Fruit fly (Drosophila melanogaster) whole organism, prepupa: ENCODE measurements around the gene CG33235.

Experiments used
- CG11762 ChIP-seq: fragments of 200-800 bp; sonication (Bioruptor generic); optimal IDR thresholded peaks from 3 replicates; lab custom pipeline; 2016; ENCODE audit warnings: missing biosample characterization, missing genetic modification characterization; ENCODE audit not compliant: insufficient read depth
- CG34406 ChIP-seq: fragments of 200-800 bp; sonication (Bioruptor generic); optimal IDR thresholded peaks from 3 replicates; lab custom pipeline; 2016; ENCODE audit warnings: missing biosample characterization, missing genetic modification characterization
- CG6276 ChIP-seq: fragments of 200-800 bp; sonication (Bioruptor generic); optimal IDR thresholded peaks from 2 replicates; lab custom pipeline; 2017; ENCODE audit warnings: missing biosample characterization, mild to moderate bottlenecking, missing genetic modification characterization
- CG9139 ChIP-seq: fragments of 200-800 bp; sonication (Bioruptor generic); optimal IDR thresholded peaks from 3 replicates; lab custom pipeline; 2017; ENCODE audit warnings: missing biosample characterization, mild to moderate bottlenecking, missing genetic modification characterization
- Eip75B ChIP-seq: fragments of 200-800 bp; sonication (Bioruptor generic); optimal IDR thresholded peaks from 3 replicates; lab custom pipeline; 2016; ENCODE audit warnings: missing biosample characterization, missing genetic modification characterization
- Gug ChIP-seq: fragments of 200-800 bp; sonication (Bioruptor generic); IDR thresholded peaks from 2 replicates; pipeline ENCODE4 v1.3.6; 2022; ENCODE audit warnings: missing biosample characterization, missing genetic modification characterization
- Hr4 ChIP-seq: fragments of 200-800 bp; sonication (Bioruptor generic); optimal IDR thresholded peaks from 3 replicates; lab custom pipeline; 2016; ENCODE audit warnings: missing biosample characterization, missing genetic modification characterization
- Met ChIP-seq: fragments of 200-800 bp; sonication (Bioruptor generic); optimal IDR thresholded peaks from 3 replicates; lab custom pipeline; 2016; ENCODE audit warnings: missing biosample characterization, missing genetic modification characterization
- achi ChIP-seq: fragments of 200-800 bp; sonication (Bioruptor generic); optimal IDR thresholded peaks from 3 replicates; lab custom pipeline; 2016; ENCODE audit warnings: missing biosample characterization, missing genetic modification characterization
- acj6 ChIP-seq: fragments of 200-800 bp; sonication (Bioruptor generic); optimal IDR thresholded peaks from 3 replicates; lab custom pipeline; 2016; ENCODE audit warnings: missing biosample characterization, missing genetic modification characterization
- esn ChIP-seq: fragments of 200-800 bp; sonication (Bioruptor generic); optimal IDR thresholded peaks from 2 replicates; lab custom pipeline; 2016; ENCODE audit warnings: missing biosample characterization, mild to moderate bottlenecking, missing genetic modification characterization, moderate library complexity
- pdm3 ChIP-seq: fragments of 200-800 bp; sonication (Bioruptor generic); optimal IDR thresholded peaks from 3 replicates; lab custom pipeline; 2016; ENCODE audit warnings: missing biosample characterization, missing genetic modification characterization
- salr ChIP-seq, 2 experiments: fragments of 200-800 bp; sonication (Bioruptor generic); optimal IDR thresholded peaks; 3 replicates each; lab custom pipeline; 2016 to 2018; ENCODE audit warnings: missing biosample characterization in 2 of 2, missing genetic modification characterization in 2 of 2, mild to moderate bottlenecking in 1 of 2
- ss ChIP-seq, 2 experiments: fragments of 200-800 bp; sonication (Bioruptor generic); optimal IDR thresholded peaks; 2 replicates in 1 of 2; 3 replicates in 1 of 2; lab custom pipeline; 2017 to 2018; ENCODE audit warnings: mild to moderate bottlenecking in 2 of 2, missing biosample characterization in 2 of 2, missing genetic modification characterization in 2 of 2, moderate library complexity in 1 of 2

- TF ChIP-seq Hr4: peak; percentile 76
- TF ChIP-seq acj6 (GFP tag; lab: Kevin White, UChicago): peak; percentile 95
- peak; percentile 95 for TF ChIP-seq pdm3 (GFP tag; lab: Kevin White, UChicago)
- TF ChIP-seq ss (GFP tag; optimal IDR thresholded peaks at IDR 0.05; lab: Kevin White, UChicago): peak; percentile 95 to 96
- TF ChIP-seq Gug (GFP tag; lab: Robert Waterston, UW): peak; percentile 68
- peak; percentile 96 for TF ChIP-seq Eip75B (GFP tag; lab: Kevin White, UChicago)
- TF ChIP-seq CG34406 (GFP tag; lab: Kevin White, UChicago): peak; percentile 94
- peak; percentile 75 for TF ChIP-seq CG6276 (GFP tag; lab: Kevin White, UChicago)
- TF ChIP-seq salr (GFP tag; optimal IDR thresholded peaks at IDR 0.05; lab: Kevin White, UChicago): peak; percentile 91 to 92
- TF ChIP-seq esn (GFP tag; lab: Kevin White, UChicago): peak; percentile 96
- peak; percentile 91 for TF ChIP-seq CG11762 (GFP tag; lab: Kevin White, UChicago)
- TF ChIP-seq achi: peak; percentile 94
- TF ChIP-seq CG9139 (GFP tag; lab: Kevin White, UChicago): peak; percentile 90
- peak; percentile 97 for TF ChIP-seq Met (GFP tag; lab: Kevin White, UChicago)
Observed at dm6 chrX:11494731-11495277, 3.4 kb upstream of the CG33235 start.
